Worm (Caenorhabditis elegans): ENCODE measurements around the gene mtm-3.
A peak's percentile ranks its signal among the peaks of the same experiment; 100 is the strongest.
"Not testable (repeated sequence)": the region's sequence is repeated elsewhere in the genome, so short reads cannot be mapped to it uniquely, and the experiment has no call there.

The mtm-3 gene

DNA sequence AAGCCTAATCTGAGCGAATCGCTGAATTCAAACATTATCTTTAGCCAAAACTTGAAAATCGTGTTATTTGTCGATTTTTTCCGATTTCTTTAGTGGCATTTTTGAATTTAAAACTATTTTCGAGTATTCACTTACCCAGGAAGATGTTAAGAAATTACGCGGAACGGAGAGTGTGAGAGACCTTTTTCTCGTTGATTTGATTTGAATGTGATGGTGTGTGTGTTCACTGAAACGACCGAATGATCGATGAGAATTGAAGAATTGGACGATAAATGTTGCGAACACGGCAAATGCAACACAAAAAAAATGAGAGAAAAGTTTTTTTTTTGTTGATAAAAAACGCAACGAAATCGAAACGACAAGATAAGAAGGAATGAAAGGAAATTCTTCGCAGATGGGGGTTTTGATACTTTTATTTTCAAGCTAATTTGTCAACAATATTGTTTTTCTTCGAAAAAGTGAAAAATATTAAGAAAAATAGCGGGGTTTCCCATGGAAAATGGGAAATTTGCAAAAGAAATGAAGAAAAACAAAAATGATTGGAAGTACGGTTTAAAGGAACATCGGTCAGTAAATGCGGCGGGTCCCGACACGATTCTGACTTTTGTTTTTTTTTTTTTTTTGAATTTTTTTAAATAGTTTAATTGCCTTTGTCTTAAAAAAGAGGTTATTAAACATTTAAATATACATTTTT is at the start of gene mtm-3:
mtm-3 (minus strand) TSS at position 228 of the 694 bp plus-strand sequence.
- peak; percentile 48 for TF ChIP-seq fos-1 (tag; optimal IDR thresholded peaks at IDR 0.05)
- peak; percentile 53 for TF ChIP-seq blmp-1 (tag; optimal IDR thresholded peaks at IDR 0.05; ENCODE audit: insufficient read depth)
- TF ChIP-seq sem-4 (tag; optimal IDR thresholded peaks at IDR 0.05), result no peak

DNA sequence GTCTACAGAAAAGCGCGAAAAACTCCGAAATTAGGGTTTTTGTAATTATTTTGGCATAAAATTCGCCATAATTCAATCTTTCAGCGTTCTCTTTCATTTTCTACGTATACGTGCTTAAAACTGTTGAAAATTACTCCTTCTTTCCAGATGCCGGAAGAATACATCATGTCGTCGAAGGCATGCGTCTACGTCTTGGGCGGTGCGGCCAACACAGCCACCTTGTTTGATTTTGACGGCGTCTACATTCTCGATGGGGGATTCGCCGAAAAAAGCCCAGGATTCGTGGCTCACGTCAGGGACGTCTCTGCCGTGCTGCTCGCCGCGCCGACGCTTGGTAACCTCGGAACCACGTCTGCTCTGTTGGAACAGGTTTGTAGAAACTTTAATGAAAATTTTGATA is 44.5 kb upstream of the mtm-3 start, which contains the start of gene maph-1.3:
maph-1.3 (plus strand) TSS at position 148 of the 400 bp plus-strand sequence.
- TF ChIP-seq nhr-25 (tag; optimal IDR thresholded peaks at IDR 0.05); ztf-1 (GFP tag; conservative IDR thresholded peaks at IDR 0.05); ztf-11 (tag; optimal IDR thresholded peaks at IDR 0.05): not testable (repeated sequence)

DNA sequence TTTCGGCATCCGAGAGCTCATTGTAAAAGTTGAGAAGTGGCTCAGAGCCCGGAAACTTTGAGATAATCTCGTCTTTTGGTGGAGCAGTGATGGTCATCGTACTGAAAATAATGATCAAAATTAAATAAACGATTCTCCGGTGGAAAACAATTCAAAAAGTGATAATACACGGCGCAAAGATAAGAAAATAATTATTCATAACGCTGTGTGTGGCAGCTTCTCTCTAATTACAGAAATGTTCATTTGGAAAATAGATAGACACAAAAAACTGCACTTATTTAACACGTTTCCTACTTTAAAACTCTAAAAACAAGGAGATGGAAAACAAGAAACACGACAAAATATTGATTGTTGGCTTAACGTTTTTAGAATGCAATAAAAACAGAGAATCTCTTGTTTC is 43.2 kb upstream of the mtm-3 start, which contains the start of gene C36A4.4:
C36A4.4 (minus strand) TSS at position 101 of the 400 bp plus-strand sequence.
- not testable (repeated sequence) for TF ChIP-seq skn-1, gmeb-1, nhr-25 (tag; optimal IDR thresholded peaks at IDR 0.05)

DNA sequence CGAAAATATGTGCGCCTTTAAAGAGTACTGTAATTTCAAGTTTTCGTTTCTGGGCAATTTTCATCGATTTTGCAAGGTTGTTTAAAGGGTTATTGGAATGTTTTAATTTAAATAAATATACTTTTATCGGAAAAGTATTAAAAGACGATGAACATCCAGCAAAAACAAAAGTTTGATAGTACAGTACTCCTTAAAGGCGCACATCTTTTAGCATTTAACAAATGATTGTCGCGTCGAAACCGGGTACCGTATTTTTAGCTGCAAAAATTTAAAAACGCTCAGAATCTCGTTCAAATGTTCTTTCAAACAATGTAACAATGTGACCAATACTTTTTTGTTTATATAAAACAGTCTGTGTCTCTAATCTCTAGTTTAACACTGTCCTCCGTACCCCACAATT is 40.0 kb upstream of the mtm-3 start, which contains the start of gene C36A4.11:
C36A4.11 (plus strand) TSS at position 301 of the 400 bp plus-strand sequence.
- not testable (repeated sequence) for TF ChIP-seq mbf-1 (tag; optimal IDR thresholded peaks at IDR 0.05); Y55F3AM.14 (GFP tag; optimal IDR thresholded peaks at IDR 0.05); blmp-1 (tag; optimal IDR thresholded peaks at IDR 0.05; ENCODE audit: insufficient read depth)

ce11 chrIII:3839635-3840034 is 39.4 kb upstream of the mtm-3 start, which contains the start of gene cyp-25A3:
cyp-25A3 (minus strand) TSS chrIII:3839735.
- TF ChIP-seq Y55F3AM.14 (GFP tag; optimal IDR thresholded peaks at IDR 0.05) (no peak), ztf-1 (GFP tag; conservative IDR thresholded peaks at IDR 0.05) (no peak), elt-1 (tag; optimal IDR thresholded peaks at IDR 0.05) (no peak)

DNA sequence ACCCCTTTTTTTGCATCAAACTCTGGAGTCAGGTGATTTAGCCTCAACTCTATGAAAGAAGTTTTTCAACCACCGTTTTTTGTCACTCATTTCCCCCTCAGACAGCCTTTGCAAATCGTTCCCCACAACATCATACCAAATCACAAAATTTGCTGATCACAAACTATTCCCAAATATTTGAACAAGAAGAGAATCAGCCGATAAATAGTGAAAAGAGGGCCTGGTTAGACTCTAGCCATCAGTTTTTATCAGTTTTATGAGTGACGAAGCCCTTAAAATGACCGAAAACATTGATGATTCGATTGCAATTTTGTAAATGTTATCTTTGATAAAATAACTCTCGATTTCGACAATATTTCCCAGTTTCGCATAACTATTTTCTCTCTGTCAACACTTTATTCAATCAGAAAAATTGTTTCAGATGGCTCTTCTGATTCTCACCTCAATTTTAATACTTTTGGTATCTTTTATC is 34.6 kb upstream of the mtm-3 start, which contains the start of gene cyp-25A2:
cyp-25A2 (plus strand) TSS at position 422 of the 472 bp plus-strand sequence.
- peak; percentile 90 for TF ChIP-seq fos-1 (tag; optimal IDR thresholded peaks at IDR 0.05)
- TF ChIP-seq sma-9 (GFP tag; optimal IDR thresholded peaks at IDR 0.05), result peak; percentile 66
- TF ChIP-seq sma-9 (tag; optimal IDR thresholded peaks at IDR 0.05), result no peak
- TF ChIP-seq peb-1 (tag; optimal IDR thresholded peaks at IDR 0.05), result no peak
- no peak for TF ChIP-seq snpc-4 (tag; optimal IDR thresholded peaks at IDR 0.05)
- no peak for TF ChIP-seq Y55F3AM.14 (GFP tag; optimal IDR thresholded peaks at IDR 0.05)
- no peak for TF ChIP-seq sem-4 (tag; optimal IDR thresholded peaks at IDR 0.05)
- peak; percentile 29 for TF ChIP-seq crh-2 (tag; optimal IDR thresholded peaks at IDR 0.05)
- no peak for TF ChIP-seq lin-11 (tag; optimal IDR thresholded peaks at IDR 0.05)
- TF ChIP-seq F13H6.1 (tag; optimal IDR thresholded peaks at IDR 0.05), result peak; percentile 27

- TF ChIP-seq sma-3 (GFP tag; optimal IDR thresholded peaks at IDR 0.05) (no peak), ZK546.5 (tag; optimal IDR thresholded peaks at IDR 0.05) (no peak), snpc-4 (tag; optimal IDR thresholded peaks at IDR 0.05) (no peak), dmd-4 (tag; optimal IDR thresholded peaks at IDR 0.05) (no peak), nhr-10 (tag; optimal IDR thresholded peaks at IDR 0.05) (no peak), R02D3.7 (tag; optimal IDR thresholded peaks at IDR 0.05) (no peak), ztf-1 (GFP tag; conservative IDR thresholded peaks at IDR 0.05) (no peak), skn-1 (tag; optimal IDR thresholded peaks at IDR 0.05) (no peak), ceh-82 (tag; optimal IDR thresholded peaks at IDR 0.05) (no peak), mab-5 (tag; optimal IDR thresholded peaks at IDR 0.05) (no peak), unc-55 (GFP tag; optimal IDR thresholded peaks at IDR 0.05) (no peak), alr-1 (tag; optimal IDR thresholded peaks at IDR 0.05) (no peak), C34F6.9 (tag; optimal IDR thresholded peaks at IDR 0.05) (no peak)
Measured at ce11 chrIII:3832291-3832690, 32.0 kb upstream of the mtm-3 start, which contains the start of gene cyp-25A1. cyp-25A1 (plus strand) TSS chrIII:3832591.

Measured in whole organism, L2 larva.